Fruit fly (Drosophila melanogaster): Measurements from ENCODE around the gene Mco1.

DNA sequence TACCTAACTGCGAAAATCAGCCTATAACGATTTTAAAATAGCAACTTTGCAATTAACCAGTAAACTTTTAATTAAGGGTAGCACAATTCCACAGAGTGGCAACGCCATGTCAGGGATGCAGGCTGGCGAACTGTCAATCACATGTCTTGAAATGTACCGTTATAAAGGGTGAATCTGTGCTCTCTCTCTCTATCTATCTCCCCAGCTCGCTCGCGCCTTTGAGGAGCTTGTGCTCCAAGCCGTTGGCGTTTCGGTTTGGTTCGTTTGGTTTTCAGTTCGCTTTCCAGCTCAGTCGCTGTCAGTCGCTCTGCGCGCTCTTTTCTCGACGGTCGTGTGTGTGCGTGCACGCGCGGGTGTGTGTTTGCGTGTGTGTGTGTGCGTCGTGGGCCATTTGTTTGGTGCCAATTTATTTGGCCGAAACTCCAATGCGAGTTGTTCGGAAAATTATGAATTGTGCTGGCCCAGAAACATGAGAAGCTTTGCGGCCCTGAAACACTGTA, 20.9 kb downstream of the Mco1 start, which contains the start of gene numb:
- TF ChIP-seq insv (optimal IDR thresholded peaks at IDR 0.05) (no peak), psq (optimal IDR thresholded peaks at IDR 0.05) (no peak), h (optimal IDR thresholded peaks at IDR 0.05) (no peak), Sin3A (optimal IDR thresholded peaks at IDR 0.05) (no peak), Myc (optimal IDR thresholded peaks at IDR 0.05) (no peak)
